Fruit fly (Drosophila melanogaster): ENCODE measurements around the gene eIF3a.
A peak's percentile ranks its signal among the peaks of the same experiment; 100 is the strongest.

Gene eIF3a

dm6 chr3R:4437113-4437512 is 3.4 kb upstream of the eIF3a start, which contains the start of the genes Lipt2 and CG14650 (continued):
- TF ChIP-seq CG6175 (GFP tag; IDR thresholded peaks at IDR 0.05) (no peak), H2.0 (GFP tag; IDR thresholded peaks at IDR 0.05) (peak; percentile 28), pnt (GFP tag; optimal IDR thresholded peaks at IDR 0.05) (peak; percentile 65), klu (GFP tag; IDR thresholded peaks at IDR 0.05) (no peak), ems (GFP tag; optimal IDR thresholded peaks at IDR 0.05) (peak; percentile 48), CG8359 (GFP tag; optimal IDR thresholded peaks at IDR 0.05; ENCODE audit: borderline replicate concordance) (no peak), CG9727 (GFP tag; optimal IDR thresholded peaks at IDR 0.05) (peak; percentile 33), Scr (GFP tag; IDR thresholded peaks at IDR 0.05; ENCODE audit: partially characterized antibody) (peak; percentile 68), HHEX (GFP tag; optimal IDR thresholded peaks at IDR 0.05) (peak; percentile 43), Dref (GFP tag; IDR thresholded peaks at IDR 0.05) (peak; percentile 67), Gug (GFP tag; IDR thresholded peaks at IDR 0.05) (0 out of 4 replicates have a peak, but pooled peaks have one; percentile 46), dmrt99B (tag; optimal IDR thresholded peaks at IDR 0.05) (no peak), maf-S (GFP tag; optimal IDR thresholded peaks at IDR 0.05) (peak; percentile 12), CG12071 (GFP tag; optimal IDR thresholded peaks at IDR 0.05) (no peak), ab (GFP tag; optimal IDR thresholded peaks at IDR 0.05) (no peak), CG1024 (GFP tag; IDR thresholded peaks at IDR 0.05) (no peak), usp (GFP tag; optimal IDR thresholded peaks at IDR 0.05) (no peak), Dad (GFP tag; optimal IDR thresholded peaks at IDR 0.05) (peak; percentile 48), Fer3 (tag; optimal IDR thresholded peaks at IDR 0.05) (peak; percentile 15), exex (tag; optimal IDR thresholded peaks at IDR 0.05) (no peak), Atf-2 (GFP tag; optimal IDR thresholded peaks at IDR 0.05) (no peak), Med (GFP tag) (peak; percentile 94), CTCF (GFP tag; optimal IDR thresholded peaks at IDR 0.05) (peak; percentile 23), CG1529 (GFP tag; optimal IDR thresholded peaks at IDR 0.05) (no peak), CG14014 (GFP tag; IDR thresholded peaks at IDR 0.05) (peak; percentile 26; the same call in 1 of the 2 replicates), CG4730 (GFP tag; IDR thresholded peaks at IDR 0.05) (no peak), cato (GFP tag; optimal IDR thresholded peaks at IDR 0.05; ENCODE audit: borderline replicate concordance) (no peak), hb (GFP tag; IDR thresholded peaks at IDR 0.05; ENCODE audit: partially characterized antibody) (no peak)

dm6 chr3R:4428585-4429464 is 4.9 kb downstream of the eIF3a start, which contains the start of gene srl:
TSS of gene srl (minus strand) at chr3R:4429335.
- no peak for TF ChIP-seq gem (tag; optimal IDR thresholded peaks at IDR 0.05)
- TF ChIP-seq CG1832 (GFP tag; optimal IDR thresholded peaks at IDR 0.05), result no peak
- TF ChIP-seq psq (GFP tag; optimal IDR thresholded peaks at IDR 0.05), result no peak
- no peak for TF ChIP-seq H15 (GFP tag; IDR thresholded peaks at IDR 0.05)
- peak; percentile 66 for TF ChIP-seq trem (tag; optimal IDR thresholded peaks at IDR 0.05)
- TF ChIP-seq CG18599 (GFP tag; optimal IDR thresholded peaks at IDR 0.05), result no peak
- TF ChIP-seq CG17568 (GFP tag; optimal IDR thresholded peaks at IDR 0.05), result no peak
- no peak for TF ChIP-seq hth (optimal IDR thresholded peaks at IDR 0.05)
- TF ChIP-seq CG7556 (GFP tag; optimal IDR thresholded peaks at IDR 0.05), result no peak
- TF ChIP-seq ems (GFP tag; optimal IDR thresholded peaks at IDR 0.05), result no peak
- 0 out of 3 replicates have a peak, but pooled peaks have one; percentile 19 for TF ChIP-seq CG16813 (GFP tag; IDR thresholded peaks at IDR 0.05; ENCODE audit: partially characterized antibody)
- TF ChIP-seq zen (tag; optimal IDR thresholded peaks at IDR 0.05), result no peak
- peak; percentile 21; the same call in 1 of the 2 replicates for TF ChIP-seq tna (GFP tag; IDR thresholded peaks at IDR 0.05; ENCODE audit: partially characterized antibody)
- 0 out of 2 replicates have a peak, but pooled peaks have one; percentile 10 for TF ChIP-seq CG42726 (GFP tag; IDR thresholded peaks at IDR 0.05; ENCODE audit: partially characterized antibody)
- TF ChIP-seq Fer2 (tag; optimal IDR thresholded peaks at IDR 0.05), result no peak
- peak; percentile 78 for TF ChIP-seq Dp (GFP tag; optimal IDR thresholded peaks at IDR 0.05)
- no peak for TF ChIP-seq ham (GFP tag; IDR thresholded peaks at IDR 0.05)
- no peak for TF ChIP-seq CG14441 (GFP tag; IDR thresholded peaks at IDR 0.05)
- TF ChIP-seq tin (GFP tag; optimal IDR thresholded peaks at IDR 0.05), result no peak
- no peak for TF ChIP-seq stc (GFP tag; IDR thresholded peaks at IDR 0.05)
- TF ChIP-seq ATbp (GFP tag; optimal IDR thresholded peaks at IDR 0.05), result no peak
- no peak for TF ChIP-seq sisA (GFP tag; IDR thresholded peaks at IDR 0.05)
- peak; percentile 60 for TF ChIP-seq HLHmδ (GFP tag; optimal IDR thresholded peaks at IDR 0.05)

All from whole organism, embryonic.